Worm (Caenorhabditis elegans): ENCODE measurements around the gene col-139.

DNA sequence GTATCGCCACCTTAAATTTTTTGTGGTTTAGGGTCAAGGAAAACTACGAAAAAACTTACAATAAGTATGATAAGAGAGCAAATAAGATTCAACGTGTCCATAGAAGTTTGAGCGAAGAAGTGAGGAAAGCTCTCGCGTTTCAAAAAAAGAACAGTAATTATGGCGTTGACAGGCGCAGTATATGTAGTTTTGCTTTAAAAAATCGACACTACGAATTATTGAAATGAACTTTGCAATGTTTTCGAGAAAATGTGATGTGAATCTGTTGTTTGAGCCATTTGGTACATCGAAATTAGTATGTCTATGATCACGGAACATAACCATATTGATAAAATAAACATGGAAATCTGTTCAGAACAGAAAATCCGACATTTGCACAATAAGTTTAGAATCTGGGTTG is 8.6 kb upstream of the col-139 start, which contains the start of gene srx-74:
- TF ChIP-seq nhr-21 (tag; optimal IDR thresholded peaks at IDR 0.05) = no peak
- TF ChIP-seq nhr-12 (tag; optimal IDR thresholded peaks at IDR 0.05) = no peak
- TF ChIP-seq fos-1 (tag; optimal IDR thresholded peaks at IDR 0.05) = no peak
- no peak for TF ChIP-seq blmp-1 (tag; optimal IDR thresholded peaks at IDR 0.05; ENCODE audit: insufficient read depth)
- no peak for TF ChIP-seq unc-62 (GFP tag; optimal IDR thresholded peaks at IDR 0.05)

Measured in whole organism, L2 larva.